Worm (Caenorhabditis elegans) whole organism, L2 larva: ENCODE data around the gene nhr-275.
A peak's percentile ranks its signal among the peaks of the same experiment; 100 is the strongest.

Experiments used
- C34F6.9 ChIP-seq: fragments of 150-350 bp; optimal IDR thresholded peaks from 2 replicates; lab custom pipeline; 2014; ENCODE audit warnings: missing biosample characterization, missing genetic modification characterization
- R02D3.7 ChIP-seq: fragments of 150-350 bp; optimal IDR thresholded peaks from 2 replicates; lab custom pipeline; 2014; ENCODE audit warnings: missing biosample characterization, missing genetic modification characterization
- Y55F3AM.14 ChIP-seq: fragments of 200-800 bp; sonication (Bioruptor generic); optimal IDR thresholded peaks from 2 replicates; lab custom pipeline; 2018; ENCODE audit warnings: mild to moderate bottlenecking, missing genetic modification characterization, missing compliant biosample characterization
- ZK546.5 ChIP-seq: sonication (generic microtip); optimal IDR thresholded peaks from 2 replicates; lab custom pipeline; 2017; ENCODE audit warnings: missing biosample characterization, missing genetic modification characterization
- alr-1 ChIP-seq: fragments of 150-350 bp; optimal IDR thresholded peaks from 2 replicates; lab custom pipeline; 2014; ENCODE audit warnings: missing biosample characterization, missing genetic modification characterization
- aly-2 ChIP-seq: fragments of 150-350 bp; optimal IDR thresholded peaks from 2 replicates; lab custom pipeline; 2014; ENCODE audit warnings: missing biosample characterization, missing genetic modification characterization
- ama-1 ChIP-seq: fragments of 150-350 bp; optimal IDR thresholded peaks from 2 replicates; lab custom pipeline; 2018; ENCODE audit warnings: inconsistent platforms
- blmp-1 ChIP-seq: sonication (generic microtip); optimal IDR thresholded peaks from 2 replicates; lab custom pipeline; 2017; ENCODE audit warnings: missing genetic modification characterization, mild to moderate bottlenecking, missing compliant biosample characterization, antibody characterized with exemption, moderate library complexity; ENCODE audit not compliant: insufficient read depth
- ceh-16 ChIP-seq: fragments of 150-350 bp; optimal IDR thresholded peaks from 2 replicates; lab custom pipeline; 2014; ENCODE audit warnings: missing biosample characterization, missing genetic modification characterization
- ceh-82 ChIP-seq: fragments of 150-350 bp; optimal IDR thresholded peaks from 2 replicates; lab custom pipeline; 2014; ENCODE audit warnings: missing biosample characterization, missing genetic modification characterization
- crh-2 ChIP-seq: sonication (generic microtip); optimal IDR thresholded peaks from 2 replicates; lab custom pipeline; 2017; ENCODE audit warnings: missing biosample characterization, missing genetic modification characterization
- dmd-4 ChIP-seq: sonication (generic microtip); optimal IDR thresholded peaks from 2 replicates; lab custom pipeline; 2017; ENCODE audit warnings: missing biosample characterization, missing genetic modification characterization
- egl-27 ChIP-seq: sonication (generic microtip); optimal IDR thresholded peaks from 3 replicates; lab custom pipeline; 2017; ENCODE audit warnings: missing biosample characterization, missing genetic modification reagents, missing genetic modification characterization
- elt-1 ChIP-seq: fragments of 150-350 bp; optimal IDR thresholded peaks from 2 replicates; lab custom pipeline; 2014; ENCODE audit warnings: missing biosample characterization, missing genetic modification characterization
- elt-3 ChIP-seq: sonication (generic microtip); optimal IDR thresholded peaks from 2 replicates; lab custom pipeline; 2017; ENCODE audit warnings: missing biosample characterization, missing genetic modification characterization
- gmeb-1 ChIP-seq: fragments of 150-350 bp; optimal IDR thresholded peaks from 2 replicates; lab custom pipeline; 2014; ENCODE audit warnings: missing biosample characterization, missing genetic modification characterization
- lin-11 ChIP-seq: fragments of 150-350 bp; sonication (generic microtip); optimal IDR thresholded peaks from 2 replicates; lab custom pipeline; 2014; ENCODE audit warnings: missing biosample characterization, missing genetic modification characterization, inconsistent platforms, mixed read lengths
- lin-13 ChIP-seq: fragments of 150-350 bp; optimal IDR thresholded peaks from 2 replicates; lab custom pipeline; 2014; ENCODE audit warnings: missing biosample characterization, missing genetic modification reagents, missing genetic modification characterization
- lsy-2 ChIP-seq, 2 experiments: fragments of 150-350 bp in 1 of 2; sonication (generic microtip) in 1 of 2; optimal IDR thresholded peaks; 2 replicates each; lab custom pipeline; 2014 to 2017; ENCODE audit warnings: missing biosample characterization in 2 of 2, missing genetic modification characterization in 2 of 2
- mab-5 ChIP-seq: fragments of 150-350 bp; optimal IDR thresholded peaks from 2 replicates; lab custom pipeline; 2014; ENCODE audit warnings: missing biosample characterization, missing genetic modification characterization
- mbf-1 ChIP-seq: sonication (generic microtip); optimal IDR thresholded peaks from 2 replicates; lab custom pipeline; 2017; ENCODE audit warnings: missing biosample characterization, missing genetic modification characterization
- nhr-10 ChIP-seq: sonication (generic microtip); optimal IDR thresholded peaks from 2 replicates; lab custom pipeline; 2017; ENCODE audit warnings: missing biosample characterization, missing genetic modification characterization
- nhr-11 ChIP-seq: fragments of 150-350 bp; optimal IDR thresholded peaks from 2 replicates; lab custom pipeline; 2014; ENCODE audit warnings: missing biosample characterization, missing genetic modification characterization
- nhr-12 ChIP-seq: fragments of 150-350 bp; optimal IDR thresholded peaks from 2 replicates; lab custom pipeline; 2014; ENCODE audit warnings: missing biosample characterization, missing genetic modification characterization
- nhr-129 ChIP-seq: fragments of 150-350 bp; optimal IDR thresholded peaks from 2 replicates; lab custom pipeline; 2014; ENCODE audit warnings: missing biosample characterization, missing genetic modification characterization
- nhr-21 ChIP-seq: fragments of 150-350 bp; optimal IDR thresholded peaks from 2 replicates; lab custom pipeline; 2014; ENCODE audit warnings: missing biosample characterization, missing genetic modification characterization
- nhr-23 ChIP-seq: fragments of 150-350 bp; optimal IDR thresholded peaks from 2 replicates; lab custom pipeline; 2014; ENCODE audit warnings: missing biosample characterization, missing genetic modification reagents, missing genetic modification characterization
- nhr-237 ChIP-seq: fragments of 150-350 bp; optimal IDR thresholded peaks from 2 replicates; lab custom pipeline; 2014; ENCODE audit warnings: missing biosample characterization, missing genetic modification characterization
- nhr-25 ChIP-seq: fragments of 150-350 bp; sonication (generic microtip); optimal IDR thresholded peaks from 3 replicates; lab custom pipeline; 2014; ENCODE audit warnings: missing biosample characterization, missing genetic modification characterization
- nhr-6 ChIP-seq: fragments of 150-350 bp; optimal IDR thresholded peaks from 2 replicates; lab custom pipeline; 2014; ENCODE audit warnings: missing biosample characterization, missing genetic modification characterization
- peb-1 ChIP-seq: fragments of 150-350 bp; optimal IDR thresholded peaks from 2 replicates; lab custom pipeline; 2014; ENCODE audit warnings: missing biosample characterization, missing genetic modification characterization
- sem-4 ChIP-seq: fragments of 150-350 bp; optimal IDR thresholded peaks from 2 replicates; lab custom pipeline; 2014; ENCODE audit warnings: missing biosample characterization, missing genetic modification reagents, missing genetic modification characterization
- skn-1 ChIP-seq: sonication (generic microtip); optimal IDR thresholded peaks from 2 replicates; lab custom pipeline; 2017; ENCODE audit warnings: missing biosample characterization, missing genetic modification characterization
- sma-3 ChIP-seq: sonication (generic microtip); optimal IDR thresholded peaks from 2 replicates; lab custom pipeline; 2016; ENCODE audit warnings: missing genetic modification reagents, missing genetic modification characterization, missing compliant biosample characterization
- sma-9 ChIP-seq, 2 experiments: fragments of 150-350 bp in 1 of 2; sonication (generic microtip) in 1 of 2; optimal IDR thresholded peaks; 2 replicates each; lab custom pipeline; 2014 to 2016; ENCODE audit warnings: missing genetic modification characterization in 2 of 2, mild to moderate bottlenecking in 1 of 2, missing biosample characterization in 1 of 2, missing compliant biosample characterization in 1 of 2, missing genetic modification reagents in 1 of 2, moderate library complexity in 1 of 2
- snpc-4 ChIP-seq: fragments of 150-350 bp; optimal IDR thresholded peaks from 2 replicates; lab custom pipeline; 2014; ENCODE audit warnings: missing biosample characterization, missing genetic modification characterization
- unc-39 ChIP-seq: fragments of 150-350 bp; optimal IDR thresholded peaks from 2 replicates; lab custom pipeline; 2014; ENCODE audit warnings: missing biosample characterization, missing genetic modification characterization
- unc-55 ChIP-seq: fragments of 150-350 bp; sonication (generic microtip); optimal IDR thresholded peaks from 3 replicates; lab custom pipeline; 2014; ENCODE audit warnings: missing biosample characterization, missing genetic modification reagents, missing genetic modification characterization
- unc-62 ChIP-seq: fragments of 150-350 bp; optimal IDR thresholded peaks from 2 replicates; lab custom pipeline; 2014; ENCODE audit warnings: missing biosample characterization, missing genetic modification reagents, missing genetic modification characterization
- ztf-1 ChIP-seq: fragments of 200-800 bp; sonication (Bioruptor generic); conservative IDR thresholded peaks from 2 replicates; pipeline ENCODE4 v1.3.6; 2022; ENCODE audit warnings: missing genetic modification characterization, missing compliant biosample characterization
- ztf-11 ChIP-seq: sonication (generic microtip); optimal IDR thresholded peaks from 2 replicates; lab custom pipeline; 2017; ENCODE audit warnings: missing biosample characterization, missing genetic modification characterization
- ztf-4 ChIP-seq: fragments of 150-350 bp; optimal IDR thresholded peaks from 2 replicates; lab custom pipeline; 2014; ENCODE audit warnings: missing biosample characterization, missing genetic modification characterization

The nhr-275 gene

ce11 chrV:2278052-2278451 is 11.2 kb upstream of the nhr-275 start, which contains the start of gene nhr-59:
Gene nhr-59 (minus strand): TSS chrV:2278265.
- TF ChIP-seq nhr-10: no peak
- peak; percentile 13 for TF ChIP-seq nhr-129 (tag; lab: Kevin White, UChicago)

- TF ChIP-seq egl-27 (no peak), nhr-23 (tag; lab: Kevin White, UChicago) (no peak), unc-55 (GFP tag; lab: Kevin White, UChicago) (no peak), unc-62 (no peak), ztf-1 (GFP tag; lab: Robert Waterston, UW) (no peak), elt-3 (no peak), ceh-82 (tag; lab: Kevin White, UChicago) (no peak), unc-39 (no peak), elt-1 (tag; lab: Kevin White, UChicago) (no peak), Y55F3AM.14 (GFP tag; lab: Kevin White, UChicago) (no peak), ztf-11 (tag; lab: Kevin White, UChicago) (no peak), aly-2 (tag; lab: Kevin White, UChicago) (no peak), nhr-11 (no peak), ama-1 (no peak), nhr-12 (tag; lab: Kevin White, UChicago) (no peak), alr-1 (tag; lab: Kevin White, UChicago) (no peak), skn-1 (tag; lab: Kevin White, UChicago) (no peak), nhr-21 (tag; lab: Kevin White, UChicago) (no peak), mab-5 (no peak)
Observed at ce11 chrV:2277260-2277659, 10.4 kb upstream of the nhr-275 start.

ce11 chrV:2274253-2274892 is 7.5 kb upstream of the nhr-275 start, which contains the start of the genes Y5H2A.4 and abu-4:
Gene Y5H2A.4 (minus strand): TSS chrV:2274353.
Gene abu-4 (plus strand): TSS chrV:2274842.
- TF ChIP-seq skn-1 (tag; lab: Kevin White, UChicago) (no peak), dmd-4 (tag; lab: Kevin White, UChicago) (no peak), mbf-1 (tag; lab: Kevin White, UChicago) (no peak), nhr-6 (tag; lab: Kevin White, UChicago) (no peak), Y55F3AM.14 (GFP tag; lab: Kevin White, UChicago) (no peak), unc-62 (no peak), blmp-1 (tag; lab: Kevin White, UChicago) (no peak), lsy-2 (tag; optimal IDR thresholded peaks at IDR 0.05; lab: Kevin White, UChicago) (no peak), lin-13 (no peak), ZK546.5 (tag; lab: Kevin White, UChicago) (no peak), crh-2 (tag; lab: Kevin White, UChicago) (no peak), egl-27 (no peak), snpc-4 (no peak), sma-9 (GFP tag; optimal IDR thresholded peaks at IDR 0.05; lab: Kevin White, UChicago) (no peak), sma-9 (tag; optimal IDR thresholded peaks at IDR 0.05; lab: Kevin White, UChicago) (no peak), ceh-16 (no peak), nhr-237 (no peak), R02D3.7 (tag; lab: Kevin White, UChicago) (no peak), elt-1 (tag; lab: Kevin White, UChicago) (no peak), ceh-82 (tag; lab: Kevin White, UChicago) (no peak), gmeb-1 (tag; lab: Kevin White, UChicago) (no peak)
- TF ChIP-seq, all 48 proteins: peak for 0

- no peak for TF ChIP-seq ztf-4
- TF ChIP-seq alr-1 (tag; lab: Kevin White, UChicago): no peak
Observed at ce11 chrV:2271750-2272149, 4.9 kb upstream of the nhr-275 start, which contains the start of gene Y5H2A.1. Gene Y5H2A.1 (minus strand): TSS chrV:2271850.

- no peak for TF ChIP-seq elt-1 (tag; lab: Kevin White, UChicago)
- no peak for TF ChIP-seq nhr-25
- TF ChIP-seq peb-1: no peak
- no peak for TF ChIP-seq sem-4 (tag; lab: Kevin White, UChicago)
- no peak for TF ChIP-seq nhr-237
- no peak for TF ChIP-seq C34F6.9
- TF ChIP-seq blmp-1 (tag; lab: Kevin White, UChicago): no peak
- no peak for TF ChIP-seq nhr-6 (tag; lab: Kevin White, UChicago)
- TF ChIP-seq nhr-12 (tag; lab: Kevin White, UChicago): no peak
- TF ChIP-seq nhr-21 (tag; lab: Kevin White, UChicago): no peak
- TF ChIP-seq lin-11 (tag; lab: Kevin White, UChicago): no peak
- no peak for TF ChIP-seq mbf-1 (tag; lab: Kevin White, UChicago)
- no peak for TF ChIP-seq aly-2 (tag; lab: Kevin White, UChicago)
- TF ChIP-seq sma-3 (GFP tag; lab: Kevin White, UChicago): no peak
- TF ChIP-seq ceh-16: no peak
Observed at ce11 chrV:2264925-2265324, 1.9 kb downstream of the nhr-275 start.
